Worm (Caenorhabditis elegans) whole organism, L1 larva: ENCODE results near the gene gcp-2.2.

ENCODE experiments used
- F16B12.6 ChIP-seq: fragments of 150-350 bp; optimal IDR thresholded peaks from 2 replicates; lab custom pipeline; 2014; ENCODE audit warnings: missing biosample characterization, missing genetic modification characterization
- aha-1 ChIP-seq: fragments of 150-350 bp; optimal IDR thresholded peaks from 2 replicates; lab custom pipeline; 2014; ENCODE audit warnings: missing biosample characterization, missing genetic modification characterization
- ceh-63 ChIP-seq: fragments of 200-800 bp; sonication (Bioruptor generic); optimal IDR thresholded peaks from 2 replicates; lab custom pipeline; 2018; ENCODE audit warnings: mild to moderate bottlenecking, missing genetic modification characterization, missing compliant biosample characterization
- ceh-8 ChIP-seq: fragments of 200-800 bp; sonication (Bioruptor generic); optimal IDR thresholded peaks from 2 replicates; lab custom pipeline; 2018; ENCODE audit warnings: mild to moderate bottlenecking, missing genetic modification characterization, moderate library complexity, missing compliant biosample characterization
- ceh-82 ChIP-seq, 3 experiments: fragments of 150-350 bp in 1 of 3; sonication (generic microtip) in 2 of 3; optimal IDR thresholded peaks; 2 replicates each; lab custom pipeline; 2014 to 2017; ENCODE audit warnings: missing biosample characterization in 3 of 3, missing genetic modification characterization in 3 of 3
- ceh-90 ChIP-seq: sonication (generic microtip); optimal IDR thresholded peaks from 2 replicates; lab custom pipeline; 2016; ENCODE audit warnings: missing genetic modification characterization, missing compliant biosample characterization
- ces-1 ChIP-seq: fragments of 150-350 bp; optimal IDR thresholded peaks from 2 replicates; lab custom pipeline; 2014; ENCODE audit warnings: missing biosample characterization, missing genetic modification reagents, missing genetic modification characterization
- dpl-1 ChIP-seq, 3 experiments: fragments of 150-350 bp in 2 of 3; sonication (generic microtip) in 1 of 3; optimal IDR thresholded peaks; 2 replicates each; lab custom pipeline; 2014 to 2017; ENCODE audit warnings: missing biosample characterization in 3 of 3, missing genetic modification characterization in 3 of 3, missing genetic modification reagents in 3 of 3
- dsc-1 ChIP-seq: sonication (generic microtip); optimal IDR thresholded peaks from 2 replicates; lab custom pipeline; 2016; ENCODE audit warnings: mild to moderate bottlenecking, missing genetic modification characterization, missing compliant biosample characterization
- efl-3 ChIP-seq: fragments of 200-800 bp; sonication (Bioruptor generic); optimal IDR thresholded peaks from 2 replicates; lab custom pipeline; 2018; ENCODE audit warnings: mild to moderate bottlenecking, missing genetic modification characterization, missing compliant biosample characterization
- elt-2 ChIP-seq: sonication (generic microtip); optimal IDR thresholded peaks from 2 replicates; lab custom pipeline; 2016; ENCODE audit warnings: missing genetic modification characterization, mild to moderate bottlenecking, inconsistent platforms, missing compliant biosample characterization, missing genetic modification reagents
- elt-3 ChIP-seq, 6 experiments: fragments of 150-350 bp in 1 of 6; sonication (generic microtip); optimal IDR thresholded peaks; 2 replicates each; lab custom pipeline; 2017 to 2018; ENCODE audit warnings: missing biosample characterization in 6 of 6, missing genetic modification characterization in 6 of 6, inconsistent platforms in 1 of 6
- fkh-10 ChIP-seq: sonication (generic microtip); optimal IDR thresholded peaks from 2 replicates; lab custom pipeline; 2017; ENCODE audit warnings: missing biosample characterization, missing genetic modification reagents, missing genetic modification characterization
- fos-1 ChIP-seq: fragments of 150-350 bp; optimal IDR thresholded peaks from 2 replicates; lab custom pipeline; 2014; ENCODE audit warnings: missing biosample characterization, missing genetic modification characterization
- hlh-17 ChIP-seq: fragments of 200-800 bp; sonication (Bioruptor generic); optimal IDR thresholded peaks from 2 replicates; lab custom pipeline; 2018; ENCODE audit warnings: missing genetic modification characterization, mild to moderate bottlenecking, missing compliant biosample characterization, moderate library complexity, borderline replicate concordance
- hlh-4 ChIP-seq: sonication (generic microtip); optimal IDR thresholded peaks from 2 replicates; lab custom pipeline; 2016; ENCODE audit warnings: mild to moderate bottlenecking, missing genetic modification characterization, missing compliant biosample characterization
- irx-1 ChIP-seq: sonication (generic microtip); optimal IDR thresholded peaks from 2 replicates; lab custom pipeline; 2016; ENCODE audit warnings: missing genetic modification characterization, missing compliant biosample characterization
- isw-1 ChIP-seq: fragments of 200-800 bp; sonication (Bioruptor generic); IDR thresholded peaks from 2 replicates; pipeline ENCODE4 v1.3.6; 2022; ENCODE audit warnings: missing genetic modification characterization, missing compliant biosample characterization
- jun-1 ChIP-seq: fragments of 150-350 bp; optimal IDR thresholded peaks from 2 replicates; lab custom pipeline; 2014; ENCODE audit warnings: missing biosample characterization, missing genetic modification reagents, missing genetic modification characterization
- lin-13 ChIP-seq: fragments of 150-350 bp; optimal IDR thresholded peaks from 2 replicates; lab custom pipeline; 2014; ENCODE audit warnings: missing biosample characterization, missing genetic modification reagents, missing genetic modification characterization
- lin-14 ChIP-seq: fragments of 200-800 bp; sonication (Bioruptor generic); optimal IDR thresholded peaks from 2 replicates; lab custom pipeline; 2018; ENCODE audit warnings: mild to moderate bottlenecking, missing genetic modification characterization, moderate library complexity, missing compliant biosample characterization
- lin-15B ChIP-seq: fragments of 150-350 bp; sonication (generic microtip); optimal IDR thresholded peaks from 3 replicates; lab custom pipeline; 2014; ENCODE audit warnings: missing biosample characterization, missing genetic modification characterization
- lin-35 ChIP-seq, 2 experiments: fragments of 150-350 bp; optimal IDR thresholded peaks; 2 replicates each; lab custom pipeline; 2014; ENCODE audit warnings: missing biosample characterization in 2 of 2, missing genetic modification characterization in 2 of 2, missing genetic modification reagents in 2 of 2
- lir-3 ChIP-seq: sonication (generic microtip); optimal IDR thresholded peaks from 2 replicates; lab custom pipeline; 2016; ENCODE audit warnings: mild to moderate bottlenecking, missing genetic modification characterization, moderate library complexity, missing compliant biosample characterization; ENCODE audit not compliant: poor library complexity
- lsy-2 ChIP-seq, 2 experiments: fragments of 150-350 bp; optimal IDR thresholded peaks; 2 replicates each; lab custom pipeline; 2014; ENCODE audit warnings: missing biosample characterization in 2 of 2, missing genetic modification characterization in 2 of 2
- mab-9 ChIP-seq: fragments of 200-800 bp; sonication (Bioruptor generic); IDR thresholded peaks from 2 replicates; pipeline ENCODE4 v1.3.6; 2022; ENCODE audit warnings: missing genetic modification reagents, missing genetic modification characterization, missing compliant biosample characterization
- mdl-1 ChIP-seq, 2 experiments: fragments of 150-350 bp; optimal IDR thresholded peaks; 2 replicates each; lab custom pipeline; 2014 to 2017; ENCODE audit warnings: missing biosample characterization in 2 of 2, missing genetic modification characterization in 2 of 2, inconsistent platforms in 1 of 2
- mef-2 ChIP-seq: fragments of 150-350 bp; optimal IDR thresholded peaks from 2 replicates; lab custom pipeline; 2014; ENCODE audit warnings: missing biosample characterization, missing genetic modification characterization
- mep-1 ChIP-seq: fragments of 150-350 bp; optimal IDR thresholded peaks from 2 replicates; lab custom pipeline; 2014; ENCODE audit warnings: missing biosample characterization, missing genetic modification characterization
- nhr-20 ChIP-seq: sonication (generic microtip); optimal IDR thresholded peaks from 2 replicates; lab custom pipeline; 2016; ENCODE audit warnings: mild to moderate bottlenecking, missing genetic modification characterization, missing compliant biosample characterization
- nhr-237 ChIP-seq: fragments of 150-350 bp; optimal IDR thresholded peaks from 2 replicates; lab custom pipeline; 2014; ENCODE audit warnings: missing biosample characterization, missing genetic modification characterization
- nhr-28 ChIP-seq: fragments of 150-350 bp; optimal IDR thresholded peaks from 2 replicates; lab custom pipeline; 2014; ENCODE audit warnings: missing biosample characterization, missing genetic modification characterization
- nhr-47 ChIP-seq: sonication (generic microtip); optimal IDR thresholded peaks from 2 replicates; lab custom pipeline; 2016; ENCODE audit warnings: mild to moderate bottlenecking, missing genetic modification characterization, moderate library complexity, missing compliant biosample characterization
- nhr-71 ChIP-seq: sonication (generic microtip); optimal IDR thresholded peaks from 2 replicates; lab custom pipeline; 2016; ENCODE audit warnings: mild to moderate bottlenecking, missing genetic modification characterization, moderate library complexity, missing compliant biosample characterization
- nhr-76 ChIP-seq: sonication (generic microtip); optimal IDR thresholded peaks from 2 replicates; lab custom pipeline; 2017; ENCODE audit warnings: missing biosample characterization, missing genetic modification characterization
- nhr-77 ChIP-seq: fragments of 150-350 bp; optimal IDR thresholded peaks from 2 replicates; lab custom pipeline; 2014; ENCODE audit warnings: missing biosample characterization, missing genetic modification characterization
- nhr-85 ChIP-seq: sonication (generic microtip); peaks from one replicate; lab custom pipeline; 2016; ENCODE audit warnings: missing genetic modification characterization, inconsistent platforms, missing compliant biosample characterization
- nhr-90 ChIP-seq: sonication (generic microtip); optimal IDR thresholded peaks from 2 replicates; lab custom pipeline; 2016; ENCODE audit warnings: mild to moderate bottlenecking, missing genetic modification characterization, missing compliant biosample characterization; ENCODE audit not compliant: poor library complexity
- pag-3 ChIP-seq: sonication (generic microtip); optimal IDR thresholded peaks from 2 replicates; lab custom pipeline; 2017; ENCODE audit warnings: missing genetic modification characterization, mild to moderate bottlenecking, missing compliant biosample characterization, antibody characterized with exemption, borderline replicate concordance; ENCODE audit not compliant: insufficient read depth
- pax-3 ChIP-seq: fragments of 200-800 bp; sonication (Bioruptor generic); optimal IDR thresholded peaks from 2 replicates; lab custom pipeline; 2018; ENCODE audit warnings: mild to moderate bottlenecking, missing genetic modification characterization, moderate library complexity, missing compliant biosample characterization
- pqm-1 ChIP-seq: sonication (generic microtip); optimal IDR thresholded peaks from 3 replicates; lab custom pipeline; 2017; ENCODE audit warnings: missing biosample characterization, missing genetic modification characterization
- rnt-1 ChIP-seq: sonication (generic microtip); optimal IDR thresholded peaks from 2 replicates; lab custom pipeline; 2016; ENCODE audit warnings: mild to moderate bottlenecking, missing genetic modification characterization, moderate library complexity, missing compliant biosample characterization
- skn-1 ChIP-seq: fragments of 150-350 bp; optimal IDR thresholded peaks from 2 replicates; lab custom pipeline; 2014; ENCODE audit warnings: missing biosample characterization, missing genetic modification characterization
- sptf-1 ChIP-seq: fragments of 150-350 bp; optimal IDR thresholded peaks from 2 replicates; lab custom pipeline; 2014; ENCODE audit warnings: missing biosample characterization, missing genetic modification characterization
- sup-37 ChIP-seq: fragments of 200-800 bp; sonication (Bioruptor generic); optimal IDR thresholded peaks from 2 replicates; lab custom pipeline; 2018; ENCODE audit warnings: mild to moderate bottlenecking, missing genetic modification characterization, missing compliant biosample characterization
- swsn-7 ChIP-seq: sonication (generic microtip); optimal IDR thresholded peaks from 2 replicates; lab custom pipeline; 2016; ENCODE audit warnings: missing genetic modification characterization, missing compliant biosample characterization
- unc-30 ChIP-seq: sonication (generic microtip); optimal IDR thresholded peaks from 2 replicates; lab custom pipeline; 2017; ENCODE audit warnings: missing biosample characterization, missing genetic modification characterization
- unc-98 ChIP-seq: fragments of 200-800 bp; sonication (Bioruptor generic); IDR thresholded peaks from 2 replicates; pipeline ENCODE4 v1.3.6; 2022; ENCODE audit warnings: missing genetic modification characterization, missing compliant biosample characterization
- xbp-1 ChIP-seq: sonication (generic microtip); optimal IDR thresholded peaks from 2 replicates; lab custom pipeline; 2016; ENCODE audit warnings: missing genetic modification characterization, missing compliant biosample characterization
- zip-4 ChIP-seq: fragments of 200-800 bp; sonication (Bioruptor generic); optimal IDR thresholded peaks from 2 replicates; lab custom pipeline; 2018; ENCODE audit warnings: mild to moderate bottlenecking, missing genetic modification characterization, moderate library complexity, missing compliant biosample characterization
- ztf-11 ChIP-seq, 2 experiments: sonication (generic microtip); optimal IDR thresholded peaks; 2 replicates each; lab custom pipeline; 2016 to 2017; ENCODE audit warnings: missing genetic modification characterization in 2 of 2, missing biosample characterization in 1 of 2, missing compliant biosample characterization in 1 of 2
- ztf-4 ChIP-seq: fragments of 150-350 bp; optimal IDR thresholded peaks from 2 replicates; lab custom pipeline; 2014; ENCODE audit warnings: missing biosample characterization, missing genetic modification characterization

The gcp-2.2 gene

DNA sequence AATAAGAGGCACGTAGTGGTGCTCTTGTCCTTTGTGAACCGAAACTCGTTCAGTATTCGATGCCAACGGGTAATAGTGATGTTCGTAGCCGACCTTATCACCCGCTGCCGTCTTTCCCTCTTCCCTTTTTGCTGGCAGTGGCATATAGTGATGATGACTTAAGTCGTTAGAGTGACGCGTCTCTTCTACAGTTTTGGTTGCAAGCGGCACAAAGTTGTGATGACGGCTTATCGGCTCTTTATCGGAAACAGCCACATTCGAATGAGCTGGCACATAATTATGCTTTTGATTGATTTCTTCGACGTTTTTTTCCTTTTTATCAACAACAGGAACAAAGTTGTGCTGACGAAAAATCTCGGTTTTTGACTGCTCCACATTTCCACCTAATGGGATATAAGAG is 22.1 kb upstream of the gcp-2.2 start:
- TF ChIP-seq nhr-90 (tag; lab: Kevin White, UChicago) (peak; percentile 11), swsn-7 (tag; lab: Kevin White, UChicago) (no peak), pax-3 (tag; lab: Kevin White, UChicago) (no peak), mep-1 (no peak), ceh-82 (tag; optimal IDR thresholded peaks at IDR 0.05; lab: Kevin White, UChicago) (no peak), elt-3 (tag; optimal IDR thresholded peaks at IDR 0.05; lab: Kevin White, UChicago) (no peak), skn-1 (no peak), nhr-77 (tag; lab: Kevin White, UChicago) (no peak), xbp-1 (tag; lab: Kevin White, UChicago) (no peak), pag-3 (tag; lab: Kevin White, UChicago) (no peak), rnt-1 (tag; lab: Kevin White, UChicago) (no peak), jun-1 (tag; lab: Kevin White, UChicago) (peak; percentile 27), nhr-85 (tag; lab: Kevin White, UChicago) (no peak), nhr-20 (no peak), nhr-28 (tag; lab: Kevin White, UChicago) (no peak), isw-1 (no peak), mdl-1 (tag; optimal IDR thresholded peaks at IDR 0.05; lab: Kevin White, UChicago) (peak in 1 of 2 experiments; percentile 0), hlh-17 (GFP tag; lab: Kevin White, UChicago) (no peak), dpl-1 (GFP tag; optimal IDR thresholded peaks at IDR 0.05; lab: Kevin White, UChicago) (no peak), F16B12.6 (tag; lab: Kevin White, UChicago) (no peak), sptf-1 (tag; lab: Kevin White, UChicago) (no peak), nhr-71 (no peak), dsc-1 (tag; lab: Kevin White, UChicago) (no peak), lin-15B (tag; lab: Kevin White, UChicago) (no peak), fos-1 (tag; lab: Kevin White, UChicago) (no peak), lin-14 (GFP tag; lab: Kevin White, UChicago) (peak; percentile 26), ceh-8 (GFP tag; lab: Kevin White, UChicago) (no peak), lin-13 (GFP tag; lab: Kevin White, UChicago) (no peak), nhr-237 (no peak), ztf-4 (no peak), mef-2 (no peak), unc-98 (GFP tag; lab: Robert Waterston, UW) (no peak), lin-35 (GFP tag; optimal IDR thresholded peaks at IDR 0.05; lab: Kevin White, UChicago) (peak in 1 of 2 experiments; percentile 26), nhr-47 (tag; lab: Kevin White, UChicago) (no peak), mab-9 (GFP tag; lab: Robert Waterston, UW) (no peak), hlh-4 (tag; lab: Kevin White, UChicago) (no peak), pqm-1 (tag; lab: Kevin White, UChicago) (peak; percentile 36), elt-2 (tag; lab: Kevin White, UChicago) (peak; percentile 94), sup-37 (GFP tag; lab: Kevin White, UChicago) (no peak), nhr-76 (tag; lab: Kevin White, UChicago) (no peak), unc-30 (tag; lab: Kevin White, UChicago) (no peak), zip-4 (GFP tag; lab: Kevin White, UChicago) (no peak), fkh-10 (no peak), lir-3 (tag; lab: Kevin White, UChicago) (no peak), ceh-90 (no peak), ceh-63 (GFP tag; lab: Kevin White, UChicago) (no peak), irx-1 (tag; lab: Kevin White, UChicago) (no peak), ztf-11 (tag; optimal IDR thresholded peaks at IDR 0.05; lab: Kevin White, UChicago) (no peak), ces-1 (no peak), efl-3 (GFP tag; lab: Kevin White, UChicago) (no peak), aha-1 (tag; lab: Kevin White, UChicago) (no peak), lsy-2 (tag; optimal IDR thresholded peaks at IDR 0.05; lab: Kevin White, UChicago) (no peak)
